Worm (Caenorhabditis elegans) whole organism, L4/young adult: Measurements from ENCODE around the gene K01A2.5.
A peak's percentile ranks its signal among the peaks of the same experiment; 100 is the strongest.

Experiments used
- W03F9.2 ChIP-seq: fragments of 150-350 bp; optimal IDR thresholded peaks from 2 replicates; lab custom pipeline; 2014; ENCODE audit warnings: missing biosample characterization, missing genetic modification characterization
- dao-5 ChIP-seq: sonication (generic microtip); optimal IDR thresholded peaks from 2 replicates; lab custom pipeline; 2016; ENCODE audit warnings: missing genotype, missing genetic modification characterization, moderate library complexity, missing compliant biosample characterization
- him-1 ChIP-seq: sonication (generic microtip); optimal IDR thresholded peaks from 2 replicates; lab custom pipeline; 2016; ENCODE audit warnings: missing genotype, missing genetic modification reagents, missing genetic modification characterization, missing compliant biosample characterization

The K01A2.5 gene

ce11 chrII:300977-301772 lies at the start of gene K01A2.5:
Gene K01A2.5 (plus strand): TSS chrII:301273.
- no peak for TF ChIP-seq W03F9.2 (tag; lab: Kevin White, UChicago)
- no peak for TF ChIP-seq dao-5 (tag; lab: Kevin White, UChicago)
- no peak for TF ChIP-seq him-1

ce11 chrII:255124-255523 lies 45.9 kb upstream of the K01A2.5 start:
- peak; percentile 93 for TF ChIP-seq W03F9.2 (tag; lab: Kevin White, UChicago)
- peak; percentile 49 for TF ChIP-seq him-1
- peak; percentile 32 for TF ChIP-seq dao-5 (tag; lab: Kevin White, UChicago)

- TF ChIP-seq him-1, result no peak
- no peak for TF ChIP-seq dao-5 (tag; lab: Kevin White, UChicago)
- no peak for TF ChIP-seq W03F9.2 (tag; lab: Kevin White, UChicago)
Observed at ce11 chrII:257519-257918, 43.6 kb upstream of the K01A2.5 start, which contains the start of gene cat-2. Gene cat-2 (plus strand): TSS chrII:257819.

- no peak for TF ChIP-seq him-1
- TF ChIP-seq dao-5 (tag; lab: Kevin White, UChicago), result no peak
- TF ChIP-seq W03F9.2 (tag; lab: Kevin White, UChicago), result no peak
Observed at ce11 chrII:263563-263962, 37.5 kb upstream of the K01A2.5 start, which contains the start of gene scc-2. Gene scc-2 (minus strand): TSS chrII:263663.

- TF ChIP-seq dao-5 (tag; lab: Kevin White, UChicago), result no peak
- no peak for TF ChIP-seq him-1
- TF ChIP-seq W03F9.2 (tag; lab: Kevin White, UChicago), result no peak
Observed at ce11 chrII:264053-264452, 37.0 kb upstream of the K01A2.5 start, which contains the start of gene B0432.14. Gene B0432.14 (plus strand): TSS chrII:264353.

- TF ChIP-seq him-1, result no peak
- no peak for TF ChIP-seq W03F9.2 (tag; lab: Kevin White, UChicago)
Observed at ce11 chrII:273872-274271, 27.2 kb upstream of the K01A2.5 start, which contains the start of gene B0432.7. Gene B0432.7 (minus strand): TSS chrII:273972.

- no peak for TF ChIP-seq him-1
Observed at ce11 chrII:278636-279035, 22.4 kb upstream of the K01A2.5 start, which contains the start of gene B0432.8. Gene B0432.8 (minus strand): TSS chrII:278736.

- TF ChIP-seq dao-5 (tag; lab: Kevin White, UChicago), result no peak
Observed at ce11 chrII:282483-282882, 18.6 kb upstream of the K01A2.5 start, which contains the start of gene trul-1. Gene trul-1 (minus strand): TSS chrII:282583.

- TF ChIP-seq dao-5 (tag; lab: Kevin White, UChicago) (no peak), W03F9.2 (tag; lab: Kevin White, UChicago) (no peak), him-1 (no peak)
Observed at ce11 chrII:283594-283993, 17.5 kb upstream of the K01A2.5 start, which contains the start of gene B0432.9. Gene B0432.9 (minus strand): TSS chrII:283694.

ce11 chrII:285627-286550 lies 15.2 kb upstream of the K01A2.5 start, which contains the start of gene B0432.10:
Gene B0432.10 (minus strand): TSS chrII:286275.
- TF ChIP-seq W03F9.2 (tag; lab: Kevin White, UChicago) (peak; percentile 84), him-1 (no peak)

ce11 chrII:286551-286724 lies 14.6 kb upstream of the K01A2.5 start, which contains the start of gene misc-1:
Gene misc-1 (plus strand): TSS chrII:286625.
- TF ChIP-seq W03F9.2 (tag; lab: Kevin White, UChicago) (no peak), dao-5 (tag; lab: Kevin White, UChicago) (no peak), him-1 (no peak)

ce11 chrII:288705-289205 lies 12.3 kb upstream of the K01A2.5 start, which contains the start of gene mrpl-41:
Gene mrpl-41 (plus strand): TSS chrII:288939.
- no peak for TF ChIP-seq dao-5 (tag; lab: Kevin White, UChicago)
- no peak for TF ChIP-seq him-1
- no peak for TF ChIP-seq W03F9.2 (tag; lab: Kevin White, UChicago)

ce11 chrII:290282-290681 lies 10.8 kb upstream of the K01A2.5 start, which contains the start of gene djr-1.1:
Gene djr-1.1 (plus strand): TSS chrII:290582.
- TF ChIP-seq him-1 (no peak), dao-5 (tag; lab: Kevin White, UChicago) (no peak), W03F9.2 (tag; lab: Kevin White, UChicago) (no peak)

- TF ChIP-seq dao-5 (tag; lab: Kevin White, UChicago) (no peak), W03F9.2 (tag; lab: Kevin White, UChicago) (no peak), him-1 (no peak)
Observed at ce11 chrII:294606-295005, 6.5 kb upstream of the K01A2.5 start, which contains the start of gene B0432.11. Gene B0432.11 (minus strand): TSS chrII:294706.
